Worm (Caenorhabditis elegans) whole organism, young adult: ENCODE results near the gene copd-1.

Source experiments
- B0019.2 ChIP-seq: fragments of 200-800 bp; sonication (Bioruptor generic); conservative IDR thresholded peaks from 2 replicates; pipeline ENCODE4 v1.3.6; 2022; ENCODE audit warnings: missing genetic modification reagents, missing genetic modification characterization, missing compliant biosample characterization
- C17E4.6 ChIP-seq: fragments of 200-800 bp; sonication (Bioruptor generic); IDR thresholded peaks from 2 replicates; pipeline ENCODE4 v1.3.6; 2022; ENCODE audit warnings: missing genetic modification reagents, missing genetic modification characterization, missing compliant biosample characterization
- D2030.7 ChIP-seq: fragments of 200-800 bp; sonication (Bioruptor generic); IDR thresholded peaks from 2 replicates; pipeline ENCODE4 v1.3.6; 2022; ENCODE audit warnings: missing genetic modification reagents, missing genetic modification characterization, missing compliant biosample characterization
- F10E7.11 ChIP-seq: sonication (generic microtip); optimal IDR thresholded peaks from 2 replicates; lab custom pipeline; 2017; ENCODE audit warnings: mild to moderate bottlenecking, missing genetic modification characterization, moderate library complexity, missing compliant biosample characterization
- F22D6.2 ChIP-seq: sonication (generic microtip); optimal IDR thresholded peaks from 2 replicates; lab custom pipeline; 2016; ENCODE audit warnings: mild to moderate bottlenecking, missing genetic modification characterization, missing compliant biosample characterization
- F37B4.10 ChIP-seq: fragments of 200-800 bp; sonication (Bioruptor generic); IDR thresholded peaks from 2 replicates; pipeline ENCODE4 v1.3.6; 2022; ENCODE audit warnings: missing genetic modification characterization, missing compliant biosample characterization
- F55B11.4 ChIP-seq: sonication (generic microtip); optimal IDR thresholded peaks from 2 replicates; lab custom pipeline; 2016; ENCODE audit warnings: missing compliant biosample characterization, missing genetic modification characterization, borderline replicate concordance; ENCODE audit not compliant: insufficient read depth
- T07F8.4 ChIP-seq: sonication (generic microtip); optimal IDR thresholded peaks from 2 replicates; lab custom pipeline; 2016; ENCODE audit warnings: mild to moderate bottlenecking, missing genetic modification characterization, moderate library complexity, missing compliant biosample characterization
- Y56A3A.18 ChIP-seq: fragments of 200-800 bp; sonication (Bioruptor generic); IDR thresholded peaks from 2 replicates; pipeline ENCODE4 v1.3.6; 2022; ENCODE audit warnings: missing genetic modification reagents, missing genetic modification characterization, missing compliant biosample characterization
- Y95B8A.8 ChIP-seq: fragments of 200-800 bp; sonication (Bioruptor generic); IDR thresholded peaks from 2 replicates; pipeline ENCODE4 v1.3.6; 2022; ENCODE audit warnings: missing genetic modification reagents, missing genetic modification characterization, missing compliant biosample characterization
- ZK185.1 ChIP-seq: sonication (generic microtip); optimal IDR thresholded peaks from 2 replicates; lab custom pipeline; 2016; ENCODE audit warnings: mild to moderate bottlenecking, missing genetic modification characterization, missing compliant biosample characterization; ENCODE audit not compliant: poor library complexity, severe bottlenecking
- akir-1 ChIP-seq: fragments of 200-800 bp; sonication (Bioruptor generic); optimal IDR thresholded peaks from 2 replicates; lab custom pipeline; 2018; ENCODE audit warnings: mild to moderate bottlenecking, missing genetic modification characterization, moderate library complexity, missing compliant biosample characterization
- aptf-2 ChIP-seq: fragments of 200-800 bp; sonication (Bioruptor generic); conservative IDR thresholded peaks from 2 replicates; pipeline ENCODE4 v1.3.6; 2022; ENCODE audit warnings: missing genetic modification reagents, missing genetic modification characterization, missing compliant biosample characterization
- cebp-2 ChIP-seq: fragments of 200-800 bp; sonication (Bioruptor generic); IDR thresholded peaks from 2 replicates; pipeline ENCODE4 v1.3.6; 2022; ENCODE audit warnings: missing genetic modification characterization, missing compliant biosample characterization
- ceh-27 ChIP-seq: fragments of 200-800 bp; sonication (Bioruptor generic); optimal IDR thresholded peaks from 2 replicates; lab custom pipeline; 2018; ENCODE audit warnings: mild to moderate bottlenecking, missing genetic modification characterization, moderate library complexity, missing compliant biosample characterization
- ceh-91 ChIP-seq: fragments of 200-800 bp; sonication (Bioruptor generic); IDR thresholded peaks from 2 replicates; pipeline ENCODE4 v1.3.6; 2022; ENCODE audit warnings: missing genetic modification reagents, missing genetic modification characterization, missing compliant biosample characterization
- dox-1 ChIP-seq: fragments of 200-800 bp; sonication (Bioruptor generic); IDR thresholded peaks from 2 replicates; pipeline ENCODE4 v1.3.6; 2022; ENCODE audit warnings: missing genetic modification reagents, missing genetic modification characterization, missing compliant biosample characterization
- efl-1 ChIP-seq: fragments of 150-350 bp; optimal IDR thresholded peaks from 2 replicates; lab custom pipeline; 2014; ENCODE audit warnings: missing biosample characterization, missing genetic modification reagents, missing genetic modification characterization
- egrh-3 ChIP-seq: fragments of 200-800 bp; sonication (Bioruptor generic); IDR thresholded peaks from 2 replicates; pipeline ENCODE4 v1.3.6; 2022; ENCODE audit warnings: missing genetic modification reagents, missing genetic modification characterization, missing compliant biosample characterization
- ets-4 ChIP-seq: fragments of 200-800 bp; sonication (Bioruptor generic); optimal IDR thresholded peaks from 2 replicates; lab custom pipeline; 2018; ENCODE audit warnings: mild to moderate bottlenecking, missing genetic modification characterization, missing compliant biosample characterization
- gei-17 ChIP-seq: fragments of 200-800 bp; sonication (Bioruptor generic); optimal IDR thresholded peaks from 2 replicates; lab custom pipeline; 2018; ENCODE audit warnings: mild to moderate bottlenecking, missing genetic modification characterization, missing compliant biosample characterization
- let-607 ChIP-seq, 2 experiments: fragments of 200-800 bp in 1 of 2; sonication (Bioruptor generic) in 1 of 2; sonication (generic microtip) in 1 of 2; optimal IDR thresholded peaks; 2 replicates each; lab custom pipeline; 2016 to 2018; ENCODE audit warnings: mild to moderate bottlenecking in 2 of 2, missing compliant biosample characterization in 2 of 2, missing genetic modification characterization in 2 of 2, moderate library complexity in 2 of 2, missing genotype in 1 of 2
- lin-26 ChIP-seq: fragments of 200-800 bp; sonication (Bioruptor generic); IDR thresholded peaks from 2 replicates; pipeline ENCODE4 v1.3.6; 2022; ENCODE audit warnings: missing genetic modification reagents, missing genetic modification characterization, missing compliant biosample characterization
- lin-40 ChIP-seq: sonication (generic microtip); optimal IDR thresholded peaks from 2 replicates; lab custom pipeline; 2016; ENCODE audit warnings: missing genetic modification characterization, mild to moderate bottlenecking, missing compliant biosample characterization, missing genotype, missing genetic modification reagents
- lin-54 ChIP-seq: fragments of 200-800 bp; sonication (Bioruptor generic); optimal IDR thresholded peaks from 2 replicates; lab custom pipeline; 2018; ENCODE audit warnings: mild to moderate bottlenecking, missing genetic modification characterization, missing compliant biosample characterization
- lsy-27 ChIP-seq: sonication (generic microtip); optimal IDR thresholded peaks from 2 replicates; lab custom pipeline; 2017; ENCODE audit warnings: missing genetic modification characterization, mild to moderate bottlenecking, missing compliant biosample characterization, antibody characterized with exemption, missing genotype, borderline replicate concordance; ENCODE audit not compliant: insufficient read depth
- madf-10 ChIP-seq: sonication (generic microtip); optimal IDR thresholded peaks from 2 replicates; lab custom pipeline; 2016; ENCODE audit warnings: mild to moderate bottlenecking, missing genetic modification characterization, missing compliant biosample characterization
- madf-3 ChIP-seq: fragments of 200-800 bp; sonication (Bioruptor generic); IDR thresholded peaks from 2 replicates; pipeline ENCODE4 v1.3.6; 2022; ENCODE audit warnings: missing genetic modification reagents, missing genetic modification characterization, missing compliant biosample characterization
- madf-6 ChIP-seq: fragments of 200-800 bp; sonication (Bioruptor generic); IDR thresholded peaks from 2 replicates; pipeline ENCODE4 v1.3.6; 2022; ENCODE audit warnings: missing genetic modification reagents, missing genetic modification characterization, missing compliant biosample characterization
- madf-8 ChIP-seq: fragments of 200-800 bp; sonication (Bioruptor generic); conservative IDR thresholded peaks from 2 replicates; pipeline ENCODE4 v1.3.6; 2022; ENCODE audit warnings: missing genetic modification reagents, missing genetic modification characterization, missing compliant biosample characterization
- mcd-1 ChIP-seq: fragments of 200-800 bp; sonication (Bioruptor generic); IDR thresholded peaks from 2 replicates; pipeline ENCODE4 v1.3.6; 2022; ENCODE audit warnings: missing genetic modification reagents, missing genetic modification characterization, missing compliant biosample characterization
- mxl-1 ChIP-seq: sonication (generic microtip); optimal IDR thresholded peaks from 2 replicates; lab custom pipeline; 2016; ENCODE audit warnings: missing genetic modification characterization, missing compliant biosample characterization
- nfya-1 ChIP-seq: sonication (generic microtip); optimal IDR thresholded peaks from 2 replicates; lab custom pipeline; 2017; ENCODE audit warnings: antibody characterized with exemption, missing compliant biosample characterization, missing genetic modification characterization, borderline replicate concordance; ENCODE audit not compliant: insufficient read depth
- nfyb-1 ChIP-seq: fragments of 200-800 bp; sonication (Bioruptor generic); IDR thresholded peaks from 2 replicates; pipeline ENCODE4 v1.3.6; 2022; ENCODE audit warnings: missing genetic modification reagents, missing genetic modification characterization, missing compliant biosample characterization
- repo-1 ChIP-seq: sonication (generic microtip); optimal IDR thresholded peaks from 2 replicates; lab custom pipeline; 2017; ENCODE audit warnings: mild to moderate bottlenecking, missing genetic modification characterization, missing compliant biosample characterization
- rpc-1 ChIP-seq, 2 experiments: fragments of 150-350 bp in 1 of 2; sonication (generic microtip) in 1 of 2; optimal IDR thresholded peaks; 2 replicates each; lab custom pipeline; 2014 to 2018; ENCODE audit warnings: missing biosample characterization in 1 of 2, missing genetic modification characterization in 1 of 2, missing genetic modification reagents in 1 of 2, missing genotype in 1 of 2
- snpc-4 ChIP-seq, 5 experiments: fragments of 150-350 bp in 1 of 5; sonication (generic microtip) in 4 of 5; optimal IDR thresholded peaks; 2 replicates each; lab custom pipeline; 2014 to 2018; ENCODE audit warnings: missing genetic modification characterization in 5 of 5, missing biosample characterization in 3 of 5, antibody characterized with exemption in 2 of 5, mild to moderate bottlenecking in 2 of 5, missing compliant biosample characterization in 2 of 5, missing genotype in 2 of 5, moderate library complexity in 2 of 5, missing genetic modification reagents in 1 of 5
- sptf-2 ChIP-seq: fragments of 200-800 bp; sonication (Bioruptor generic); optimal IDR thresholded peaks from 2 replicates; lab custom pipeline; 2018; ENCODE audit warnings: mild to moderate bottlenecking, missing genetic modification characterization, missing compliant biosample characterization
- tlf-1 ChIP-seq: fragments of 200-800 bp; sonication (Bioruptor generic); optimal IDR thresholded peaks from 2 replicates; lab custom pipeline; 2018; ENCODE audit warnings: mild to moderate bottlenecking, missing genetic modification characterization, missing compliant biosample characterization
- xnd-1 ChIP-seq: sonication (generic microtip); optimal IDR thresholded peaks from 2 replicates; lab custom pipeline; 2016; ENCODE audit warnings: missing genotype, missing genetic modification reagents, missing genetic modification characterization, missing compliant biosample characterization
- zfh-2 ChIP-seq: fragments of 200-800 bp; sonication (Bioruptor generic); conservative IDR thresholded peaks from 2 replicates; pipeline ENCODE4 v1.3.6; 2022; ENCODE audit warnings: missing genetic modification reagents, missing genetic modification characterization, missing compliant biosample characterization
- ztf-22 ChIP-seq: fragments of 200-800 bp; sonication (Bioruptor generic); optimal IDR thresholded peaks from 2 replicates; lab custom pipeline; 2018; ENCODE audit warnings: mild to moderate bottlenecking, missing genetic modification characterization, moderate library complexity, missing compliant biosample characterization
- ztf-3 ChIP-seq: fragments of 200-800 bp; sonication (Bioruptor generic); optimal IDR thresholded peaks from 2 replicates; lab custom pipeline; 2018; ENCODE audit warnings: mild to moderate bottlenecking, missing genetic modification characterization, missing compliant biosample characterization

Gene copd-1

ce11 chrIII:6587564-6587963, 37.2 kb downstream of the copd-1 start, which contains the start of gene ddo-3 (continued):
- no peak for TF ChIP-seq T07F8.4 (tag; lab: Kevin White, UChicago)

ce11 chrIII:6581585-6581984, 43.2 kb downstream of the copd-1 start, which contains the start of gene acr-21:
acr-21 (plus strand) TSS chrIII:6581885.
- TF ChIP-seq ets-4 (GFP tag; lab: Kevin White, UChicago) (no peak), F10E7.11 (tag; lab: Kevin White, UChicago) (no peak), madf-10 (no peak), aptf-2 (GFP tag; lab: Robert Waterston, UW) (no peak), sptf-2 (GFP tag; lab: Kevin White, UChicago) (no peak), egrh-3 (no peak), Y56A3A.18 (no peak), ztf-22 (GFP tag; lab: Kevin White, UChicago) (no peak), akir-1 (no peak), efl-1 (GFP tag; lab: Kevin White, UChicago) (no peak), F37B4.10 (GFP tag; lab: Robert Waterston, UW) (no peak), lin-54 (GFP tag; lab: Kevin White, UChicago) (no peak), let-607 (tag; optimal IDR thresholded peaks at IDR 0.05; lab: Kevin White, UChicago) (no peak), Y95B8A.8 (GFP tag; lab: Robert Waterston, UW) (no peak), repo-1 (tag; lab: Kevin White, UChicago) (no peak)

ce11 chrIII:6579398-6579797, 45.4 kb downstream of the copd-1 start, which contains the start of gene F27B3.8:
F27B3.8 (plus strand) TSS chrIII:6579698.
- TF ChIP-seq lin-54 (GFP tag; lab: Kevin White, UChicago) (no peak), xnd-1 (tag; lab: Kevin White, UChicago) (no peak), ceh-27 (GFP tag; lab: Kevin White, UChicago) (no peak), gei-17 (GFP tag; lab: Kevin White, UChicago) (no peak), mxl-1 (tag; lab: Kevin White, UChicago) (no peak), lsy-27 (tag; lab: Kevin White, UChicago) (no peak), cebp-2 (GFP tag; lab: Robert Waterston, UW) (no peak), repo-1 (tag; lab: Kevin White, UChicago) (no peak), snpc-4 (GFP tag; optimal IDR thresholded peaks at IDR 0.05; lab: Kevin White, UChicago) (no peak), snpc-4 (tag; optimal IDR thresholded peaks at IDR 0.05; lab: Kevin White, UChicago) (no peak), F22D6.2 (no peak), ZK185.1 (no peak), madf-8 (GFP tag; lab: Robert Waterston, UW) (no peak), C17E4.6 (GFP tag; lab: Robert Waterston, UW) (no peak), nfyb-1 (GFP tag; lab: Robert Waterston, UW) (no peak), B0019.2 (GFP tag; lab: Robert Waterston, UW) (no peak), nfya-1 (no peak), F55B11.4 (tag; lab: Kevin White, UChicago) (no peak), egrh-3 (no peak)

- TF ChIP-seq mxl-1 (tag; lab: Kevin White, UChicago) (no peak), rpc-1 (optimal IDR thresholded peaks at IDR 0.05; lab: Kevin White, UChicago) (no peak), rpc-1 (tag; optimal IDR thresholded peaks at IDR 0.05; lab: Kevin White, UChicago) (no peak), mcd-1 (GFP tag; lab: Robert Waterston, UW) (no peak), F22D6.2 (no peak), lin-40 (tag; lab: Kevin White, UChicago) (no peak), tlf-1 (GFP tag; lab: Kevin White, UChicago) (no peak), madf-3 (no peak), lsy-27 (tag; lab: Kevin White, UChicago) (no peak), madf-6 (GFP tag; lab: Robert Waterston, UW) (no peak), dox-1 (no peak), ztf-3 (GFP tag; lab: Kevin White, UChicago) (no peak), zfh-2 (no peak), lin-26 (no peak), ceh-91 (GFP tag; lab: Robert Waterston, UW) (no peak), F10E7.11 (tag; lab: Kevin White, UChicago) (no peak), D2030.7 (GFP tag; lab: Robert Waterston, UW) (no peak)
Observed at ce11 chrIII:6578505-6578904, 46.3 kb downstream of the copd-1 start, which contains the start of gene F27B3.6. F27B3.6 (minus strand) TSS chrIII:6578605.
